Worm (Caenorhabditis elegans) whole organism, L1 larva: Measurements from ENCODE around the gene B0244.15.
A peak's percentile ranks its signal among the peaks of the same experiment; 100 is the strongest.

Experiments used
- C04F5.9 ChIP-seq: sonication (generic microtip); optimal IDR thresholded peaks from 2 replicates; lab custom pipeline; 2016; ENCODE audit warnings: missing genetic modification characterization, missing compliant biosample characterization
- C16A3.4 ChIP-seq: fragments of 150-350 bp; optimal IDR thresholded peaks from 2 replicates; lab custom pipeline; 2014; ENCODE audit warnings: missing biosample characterization, missing genetic modification characterization
- C34B4.2 ChIP-seq: sonication (generic microtip); optimal IDR thresholded peaks from 2 replicates; lab custom pipeline; 2017; ENCODE audit warnings: mild to moderate bottlenecking, missing genetic modification characterization, missing compliant biosample characterization
- alr-1 ChIP-seq: fragments of 200-800 bp; sonication (Bioruptor generic); optimal IDR thresholded peaks from 2 replicates; lab custom pipeline; 2018; ENCODE audit warnings: borderline replicate concordance, mild to moderate bottlenecking, missing genetic modification characterization, missing compliant biosample characterization
- ceh-63 ChIP-seq: fragments of 200-800 bp; sonication (Bioruptor generic); optimal IDR thresholded peaks from 2 replicates; lab custom pipeline; 2018; ENCODE audit warnings: mild to moderate bottlenecking, missing genetic modification characterization, missing compliant biosample characterization
- ceh-82 ChIP-seq, 3 experiments: fragments of 150-350 bp in 1 of 3; sonication (generic microtip) in 2 of 3; optimal IDR thresholded peaks; 2 replicates each; lab custom pipeline; 2014 to 2017; ENCODE audit warnings: missing biosample characterization in 3 of 3, missing genetic modification characterization in 3 of 3
- ceh-90 ChIP-seq: sonication (generic microtip); optimal IDR thresholded peaks from 2 replicates; lab custom pipeline; 2016; ENCODE audit warnings: missing genetic modification characterization, missing compliant biosample characterization
- ces-1 ChIP-seq: fragments of 150-350 bp; optimal IDR thresholded peaks from 2 replicates; lab custom pipeline; 2014; ENCODE audit warnings: missing biosample characterization, missing genetic modification reagents, missing genetic modification characterization
- dsc-1 ChIP-seq: sonication (generic microtip); optimal IDR thresholded peaks from 2 replicates; lab custom pipeline; 2016; ENCODE audit warnings: mild to moderate bottlenecking, missing genetic modification characterization, missing compliant biosample characterization
- efl-1 ChIP-seq, 4 experiments: fragments of 150-350 bp; optimal IDR thresholded peaks in 3 of 4; peaks in 1 of 4; 1 replicate in 1 of 4; 2 replicates in 3 of 4; lab custom pipeline; 2014; ENCODE audit warnings: missing biosample characterization in 2 of 4, missing genetic modification characterization in 2 of 4, missing genetic modification reagents in 2 of 4
- elt-3 ChIP-seq, 6 experiments: fragments of 150-350 bp in 1 of 6; sonication (generic microtip); optimal IDR thresholded peaks; 2 replicates each; lab custom pipeline; 2017 to 2018; ENCODE audit warnings: missing biosample characterization in 6 of 6, missing genetic modification characterization in 6 of 6, inconsistent platforms in 1 of 6
- fkh-10 ChIP-seq: sonication (generic microtip); optimal IDR thresholded peaks from 2 replicates; lab custom pipeline; 2017; ENCODE audit warnings: missing biosample characterization, missing genetic modification reagents, missing genetic modification characterization
- fkh-4 ChIP-seq: sonication (generic microtip); optimal IDR thresholded peaks from 2 replicates; lab custom pipeline; 2016; ENCODE audit warnings: missing compliant biosample characterization, missing genetic modification characterization, borderline replicate concordance
- fos-1 ChIP-seq: fragments of 150-350 bp; optimal IDR thresholded peaks from 2 replicates; lab custom pipeline; 2014; ENCODE audit warnings: missing biosample characterization, missing genetic modification characterization
- hlh-4 ChIP-seq: sonication (generic microtip); optimal IDR thresholded peaks from 2 replicates; lab custom pipeline; 2016; ENCODE audit warnings: mild to moderate bottlenecking, missing genetic modification characterization, missing compliant biosample characterization
- hpl-2 ChIP-seq: fragments of 150-350 bp; optimal IDR thresholded peaks from 2 replicates; lab custom pipeline; 2014; ENCODE audit warnings: missing biosample characterization, missing genetic modification reagents, missing genetic modification characterization
- irx-1 ChIP-seq: sonication (generic microtip); optimal IDR thresholded peaks from 2 replicates; lab custom pipeline; 2016; ENCODE audit warnings: missing genetic modification characterization, missing compliant biosample characterization
- isw-1 ChIP-seq: fragments of 200-800 bp; sonication (Bioruptor generic); IDR thresholded peaks from 2 replicates; pipeline ENCODE4 v1.3.6; 2022; ENCODE audit warnings: missing genetic modification characterization, missing compliant biosample characterization
- lin-14 ChIP-seq: fragments of 200-800 bp; sonication (Bioruptor generic); optimal IDR thresholded peaks from 2 replicates; lab custom pipeline; 2018; ENCODE audit warnings: mild to moderate bottlenecking, missing genetic modification characterization, moderate library complexity, missing compliant biosample characterization
- lin-15B ChIP-seq: fragments of 150-350 bp; sonication (generic microtip); optimal IDR thresholded peaks from 3 replicates; lab custom pipeline; 2014; ENCODE audit warnings: missing biosample characterization, missing genetic modification characterization
- lin-35 ChIP-seq, 2 experiments: fragments of 150-350 bp; optimal IDR thresholded peaks; 2 replicates each; lab custom pipeline; 2014; ENCODE audit warnings: missing biosample characterization in 2 of 2, missing genetic modification characterization in 2 of 2, missing genetic modification reagents in 2 of 2
- lin-39 ChIP-seq: fragments of 150-350 bp; optimal IDR thresholded peaks from 2 replicates; lab custom pipeline; 2014; ENCODE audit warnings: missing biosample characterization, missing genetic modification reagents, missing genetic modification characterization
- lsy-2 ChIP-seq, 2 experiments: fragments of 150-350 bp; optimal IDR thresholded peaks; 2 replicates each; lab custom pipeline; 2014; ENCODE audit warnings: missing biosample characterization in 2 of 2, missing genetic modification characterization in 2 of 2
- mdl-1 ChIP-seq, 2 experiments: fragments of 150-350 bp; optimal IDR thresholded peaks; 2 replicates each; lab custom pipeline; 2014 to 2017; ENCODE audit warnings: missing biosample characterization in 2 of 2, missing genetic modification characterization in 2 of 2, inconsistent platforms in 1 of 2
- mef-2 ChIP-seq: fragments of 150-350 bp; optimal IDR thresholded peaks from 2 replicates; lab custom pipeline; 2014; ENCODE audit warnings: missing biosample characterization, missing genetic modification characterization
- mep-1 ChIP-seq: fragments of 150-350 bp; optimal IDR thresholded peaks from 2 replicates; lab custom pipeline; 2014; ENCODE audit warnings: missing biosample characterization, missing genetic modification characterization
- nhr-12 ChIP-seq: sonication (generic microtip); optimal IDR thresholded peaks from 2 replicates; lab custom pipeline; 2017; ENCODE audit warnings: missing biosample characterization, missing genetic modification characterization
- nhr-19 ChIP-seq: fragments of 200-800 bp; sonication (Bioruptor generic); conservative IDR thresholded peaks from 2 replicates; pipeline ENCODE4 v1.3.6; 2022; ENCODE audit warnings: missing genetic modification characterization, missing compliant biosample characterization
- nhr-20 ChIP-seq: sonication (generic microtip); optimal IDR thresholded peaks from 2 replicates; lab custom pipeline; 2016; ENCODE audit warnings: mild to moderate bottlenecking, missing genetic modification characterization, missing compliant biosample characterization
- nhr-71 ChIP-seq: sonication (generic microtip); optimal IDR thresholded peaks from 2 replicates; lab custom pipeline; 2016; ENCODE audit warnings: mild to moderate bottlenecking, missing genetic modification characterization, moderate library complexity, missing compliant biosample characterization
- nhr-84 ChIP-seq: sonication (generic microtip); optimal IDR thresholded peaks from 2 replicates; lab custom pipeline; 2017; ENCODE audit warnings: missing biosample characterization, missing genetic modification characterization
- pag-3 ChIP-seq: sonication (generic microtip); optimal IDR thresholded peaks from 2 replicates; lab custom pipeline; 2017; ENCODE audit warnings: missing genetic modification characterization, mild to moderate bottlenecking, missing compliant biosample characterization, antibody characterized with exemption, borderline replicate concordance; ENCODE audit not compliant: insufficient read depth
- pax-3 ChIP-seq: fragments of 200-800 bp; sonication (Bioruptor generic); optimal IDR thresholded peaks from 2 replicates; lab custom pipeline; 2018; ENCODE audit warnings: mild to moderate bottlenecking, missing genetic modification characterization, moderate library complexity, missing compliant biosample characterization
- pqm-1 ChIP-seq: sonication (generic microtip); optimal IDR thresholded peaks from 3 replicates; lab custom pipeline; 2017; ENCODE audit warnings: missing biosample characterization, missing genetic modification characterization
- rnt-1 ChIP-seq: sonication (generic microtip); optimal IDR thresholded peaks from 2 replicates; lab custom pipeline; 2016; ENCODE audit warnings: mild to moderate bottlenecking, missing genetic modification characterization, moderate library complexity, missing compliant biosample characterization
- skn-1 ChIP-seq: fragments of 150-350 bp; optimal IDR thresholded peaks from 2 replicates; lab custom pipeline; 2014; ENCODE audit warnings: missing biosample characterization, missing genetic modification characterization
- snu-23 ChIP-seq: sonication (generic microtip); optimal IDR thresholded peaks from 2 replicates; lab custom pipeline; 2016; ENCODE audit warnings: missing genetic modification characterization, missing compliant biosample characterization
- sox-4 ChIP-seq: sonication (generic microtip); optimal IDR thresholded peaks from 2 replicates; lab custom pipeline; 2016; ENCODE audit warnings: missing genetic modification characterization, missing compliant biosample characterization
- sptf-1 ChIP-seq: fragments of 150-350 bp; optimal IDR thresholded peaks from 2 replicates; lab custom pipeline; 2014; ENCODE audit warnings: missing biosample characterization, missing genetic modification characterization
- swsn-7 ChIP-seq: sonication (generic microtip); optimal IDR thresholded peaks from 2 replicates; lab custom pipeline; 2016; ENCODE audit warnings: missing genetic modification characterization, missing compliant biosample characterization
- unc-30 ChIP-seq: sonication (generic microtip); optimal IDR thresholded peaks from 2 replicates; lab custom pipeline; 2017; ENCODE audit warnings: missing biosample characterization, missing genetic modification characterization
- zag-1 ChIP-seq: fragments of 150-350 bp; optimal IDR thresholded peaks from 2 replicates; lab custom pipeline; 2014; ENCODE audit warnings: missing biosample characterization, missing genetic modification characterization
- ztf-4 ChIP-seq: fragments of 150-350 bp; optimal IDR thresholded peaks from 2 replicates; lab custom pipeline; 2014; ENCODE audit warnings: missing biosample characterization, missing genetic modification characterization

B0244.15 gene

ce11 chrIII:5707546-5707945, 35.6 kb upstream of the B0244.15 start:
- TF ChIP-seq fos-1 (tag; lab: Kevin White, UChicago) (no peak), alr-1 (tag; lab: Kevin White, UChicago) (peak; percentile 99), lin-35 (GFP tag; optimal IDR thresholded peaks at IDR 0.05; lab: Kevin White, UChicago) (no peak), nhr-84 (tag; lab: Kevin White, UChicago) (no peak)

ce11 chrIII:5708024-5708423, 35.2 kb upstream of the B0244.15 start:
- TF ChIP-seq lsy-2 (tag; optimal IDR thresholded peaks at IDR 0.05; lab: Kevin White, UChicago) (peak in 1 of 2 experiments; percentile 19), pag-3 (no peak), C34B4.2 (no peak), rnt-1 (tag; lab: Kevin White, UChicago) (peak; percentile 50), lin-14 (GFP tag; lab: Kevin White, UChicago) (peak; percentile 55), nhr-12 (tag; lab: Kevin White, UChicago) (no peak), nhr-71 (tag; lab: Kevin White, UChicago) (peak; percentile 25), hlh-4 (no peak), dsc-1 (peak; percentile 37)

- TF ChIP-seq efl-1 (optimal IDR thresholded peaks at IDR 0.05; lab: Kevin White, UChicago): no peak
- TF ChIP-seq efl-1 (GFP tag; optimal IDR thresholded peaks at IDR 0.05 in 1 of 2; lab: Kevin White, UChicago): peak in 1 of 2 experiments; percentile 27
- no peak for TF ChIP-seq pag-3
- no peak for TF ChIP-seq ceh-90 (tag; lab: Kevin White, UChicago)
- no peak for TF ChIP-seq skn-1
- TF ChIP-seq lin-39: no peak
- no peak for TF ChIP-seq snu-23 (GFP tag; lab: Kevin White, UChicago)
- no peak for TF ChIP-seq ztf-4 (tag; lab: Kevin White, UChicago)
- no peak for TF ChIP-seq zag-1
- no peak for TF ChIP-seq irx-1 (tag; lab: Kevin White, UChicago)
- TF ChIP-seq nhr-84 (tag; lab: Kevin White, UChicago): no peak
- no peak for TF ChIP-seq nhr-71 (tag; lab: Kevin White, UChicago)
- TF ChIP-seq rnt-1 (tag; lab: Kevin White, UChicago): peak; percentile 13
- TF ChIP-seq mep-1: no peak
- TF ChIP-seq C04F5.9 (tag; lab: Kevin White, UChicago): no peak
- no peak for TF ChIP-seq alr-1 (tag; lab: Kevin White, UChicago)
- TF ChIP-seq pqm-1 (tag; lab: Kevin White, UChicago): no peak
- no peak for TF ChIP-seq isw-1 (GFP tag; lab: Robert Waterston, UW)
These were observed 34.0 kb upstream of the B0244.15 start, which contains the start of gene hpo-28 for ce11 chrIII:5709224-5709623. hpo-28 (minus strand) TSS chrIII:5709324.

DNA sequence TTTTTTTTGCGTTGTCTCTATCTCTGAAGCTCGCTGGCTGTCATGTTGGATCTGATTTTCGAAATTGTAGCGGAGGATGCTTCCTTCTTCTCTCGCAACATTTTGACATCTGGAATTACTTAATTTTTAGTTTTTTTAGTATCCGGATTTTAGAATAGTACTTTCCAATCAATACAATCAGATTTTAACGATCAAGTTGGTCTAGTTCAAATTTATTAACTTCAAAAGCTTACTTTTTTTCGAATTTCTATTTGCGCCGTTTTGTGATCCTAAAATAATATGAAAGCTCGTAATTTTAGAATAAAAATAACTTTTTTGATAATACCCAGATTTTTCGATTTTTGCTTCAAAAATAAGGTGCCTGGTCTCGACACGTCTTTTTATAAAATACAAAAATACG, 33.1 kb upstream of the B0244.15 start, which contains the start of gene B0336.12:
TSS of gene B0336.12 (minus strand) at position 101 of the 400 bp plus-strand sequence.
- TF ChIP-seq fkh-4 (tag; lab: Kevin White, UChicago) (peak; percentile 41), pax-3 (tag; lab: Kevin White, UChicago) (no peak), dsc-1 (peak; percentile 82), unc-30 (tag; lab: Kevin White, UChicago) (no peak)
- TF ChIP-seq, all 84 proteins: peak for 2

- TF ChIP-seq lin-15B (tag; lab: Kevin White, UChicago) (no peak), mef-2 (no peak), ces-1 (GFP tag; lab: Kevin White, UChicago) (no peak), mdl-1 (tag; optimal IDR thresholded peaks at IDR 0.05; lab: Kevin White, UChicago) (peak in 1 of 2 experiments; percentile 53), nhr-12 (tag; lab: Kevin White, UChicago) (no peak), elt-3 (tag; optimal IDR thresholded peaks at IDR 0.05; lab: Kevin White, UChicago) (peak in 3 of 6 experiments; percentile 11 to 61 (median 38)), fkh-10 (GFP tag; lab: Kevin White, UChicago) (no peak), ceh-90 (tag; lab: Kevin White, UChicago) (no peak), nhr-20 (tag; lab: Kevin White, UChicago) (peak; percentile 43), C04F5.9 (tag; lab: Kevin White, UChicago) (no peak), nhr-19 (GFP tag; lab: Robert Waterston, UW) (no peak), ceh-82 (tag; optimal IDR thresholded peaks at IDR 0.05; lab: Kevin White, UChicago) (peak in 1 of 3 experiments; percentile 2), nhr-84 (tag; lab: Kevin White, UChicago) (no peak), fkh-4 (tag; lab: Kevin White, UChicago) (no peak), sptf-1 (tag; lab: Kevin White, UChicago) (no peak), swsn-7 (tag; lab: Kevin White, UChicago) (no peak), rnt-1 (tag; lab: Kevin White, UChicago) (no peak), C16A3.4 (tag; lab: Kevin White, UChicago) (peak; percentile 36), sox-4 (tag; lab: Kevin White, UChicago) (no peak), lin-14 (GFP tag; lab: Kevin White, UChicago) (peak; percentile 69), ceh-63 (no peak), lin-35 (GFP tag; optimal IDR thresholded peaks at IDR 0.05; lab: Kevin White, UChicago) (peak; percentile 3 to 49), mep-1 (peak; percentile 33), hpl-2 (GFP tag; lab: Kevin White, UChicago) (no peak)
These were observed 32.5 kb upstream of the B0244.15 start for ce11 chrIII:5710676-5711075.
